Fruit fly (Drosophila melanogaster) whole organism, pupa: Measurements from ENCODE around the gene crb.

ENCODE experiments used
- CG13204 ChIP-seq: fragments of 200-800 bp; sonication (Bioruptor generic); optimal IDR thresholded peaks from 2 replicates; lab custom pipeline; 2018; ENCODE audit warnings: missing biosample characterization, mild to moderate bottlenecking, missing genetic modification characterization, moderate library complexity
- CG4496 ChIP-seq: fragments of 200-800 bp; sonication (Bioruptor generic); IDR thresholded peaks from 3 replicates; pipeline ENCODE4 v1.3.6; 2022; ENCODE audit warnings: missing biosample characterization, missing genetic modification characterization
- EcR ChIP-seq: fragments of 200-800 bp; sonication (Bioruptor generic); optimal IDR thresholded peaks from 3 replicates; lab custom pipeline; 2019; ENCODE audit warnings: missing biosample characterization, missing genetic modification characterization, mild to moderate bottlenecking, moderate library complexity, missing genetic modification reagents
- Pif1A ChIP-seq: fragments of 200-800 bp; sonication (Bioruptor generic); optimal IDR thresholded peaks from 3 replicates; lab custom pipeline; 2016; ENCODE audit warnings: missing biosample characterization, missing genetic modification characterization
- Snoo ChIP-seq: fragments of 200-800 bp; sonication (Bioruptor generic); optimal IDR thresholded peaks from 3 replicates; lab custom pipeline; 2017; ENCODE audit warnings: missing biosample characterization, mild to moderate bottlenecking, missing genetic modification characterization, inconsistent platforms
- rn ChIP-seq: fragments of 200-800 bp; sonication (Bioruptor generic); IDR thresholded peaks from 2 replicates; pipeline ENCODE4 v1.3.6; 2022; ENCODE audit warnings: missing biosample characterization, missing genetic modification characterization

DNA sequence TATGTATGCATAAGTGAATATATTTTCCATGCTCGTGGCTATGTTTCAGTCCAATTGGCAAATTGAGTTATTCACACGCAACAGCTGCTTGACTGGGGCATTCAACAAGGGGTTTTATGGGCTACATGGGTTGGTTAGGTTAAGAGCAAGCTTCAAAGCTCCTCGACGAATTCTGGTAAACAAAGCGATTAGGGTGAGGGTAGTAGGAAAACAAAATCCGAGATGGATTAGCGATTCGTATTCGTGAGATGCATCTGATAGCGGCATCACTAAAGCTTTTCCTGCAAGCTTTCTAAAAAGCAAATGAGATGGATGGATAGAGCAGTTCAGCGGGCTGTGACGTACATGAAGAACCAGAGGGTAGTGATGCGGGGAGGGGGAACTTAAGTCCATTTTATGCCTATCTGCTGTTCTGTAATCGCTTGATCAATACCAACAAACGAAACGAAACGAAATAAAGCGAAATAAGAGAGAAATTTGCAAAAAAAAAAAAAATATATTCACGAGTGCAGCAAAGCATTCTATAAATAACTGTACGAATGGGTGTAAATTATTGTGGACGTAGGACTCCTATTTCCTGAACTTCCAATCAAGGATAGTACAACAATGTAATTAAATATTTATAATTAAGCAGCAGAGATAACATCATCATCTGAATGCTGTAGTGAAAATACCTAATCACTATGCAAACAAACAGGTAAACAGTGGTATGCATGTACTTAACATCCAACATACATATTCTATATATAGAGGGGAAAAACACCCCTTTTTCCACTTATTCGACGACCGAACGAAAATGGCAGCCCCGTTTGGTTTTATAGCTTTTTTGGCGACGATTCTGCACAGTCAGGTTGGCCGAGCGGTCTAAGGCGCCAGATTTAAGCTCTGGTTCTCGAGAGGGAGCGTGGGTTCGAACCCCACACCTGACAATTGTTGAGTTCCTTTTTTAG, 30.2 kb upstream of the crb start:
- TF ChIP-seq Snoo (tag; lab: Kevin White, UChicago) (no peak), CG4496 (GFP tag; lab: Robert Waterston, UW) (no peak), rn (GFP tag; lab: Robert Waterston, UW) (no peak), CG13204 (GFP tag; lab: Kevin White, UChicago) (no peak), Pif1A (GFP tag; lab: Kevin White, UChicago) (no peak), EcR (GFP tag; lab: Kevin White, UChicago) (no peak)
